Worm (Caenorhabditis elegans) whole organism, L4 larva: ENCODE results near the gene B0513.4.

Experiments used
- nhr-10 ChIP-seq: fragments of 150-350 bp; optimal IDR thresholded peaks from 2 replicates; lab custom pipeline; 2014; ENCODE audit warnings: missing biosample characterization, missing genetic modification characterization
- unc-62 ChIP-seq, 3 experiments: fragments of 150-350 bp in 1 of 3; sonication (generic microtip); optimal IDR thresholded peaks in 2 of 3; peaks in 1 of 3; 1 replicate in 1 of 3; 2 replicates in 2 of 3; lab custom pipeline; 2014 to 2017; ENCODE audit warnings: missing biosample characterization in 3 of 3, missing genetic modification characterization in 3 of 3, missing genetic modification reagents in 3 of 3, missing genotype in 1 of 3

The B0513.4 gene

ce11 chrIV:13927641-13928040 is 47.7 kb downstream of the B0513.4 start:
- TF ChIP-seq nhr-10 (tag; lab: Kevin White, UChicago) (no peak), unc-62 (GFP tag; optimal IDR thresholded peaks at IDR 0.05 in 1 of 2; lab: Kevin White, UChicago) (peak in 1 of 2 experiments; percentile 98), unc-62 (tag; optimal IDR thresholded peaks at IDR 0.05; lab: Kevin White, UChicago) (no peak)
- TF ChIP-seq, all 104 proteins: peak for 1
